Worm (Caenorhabditis elegans): ENCODE results near the gene Y110A2AL.4.

Gene Y110A2AL.4

ce11 chrII:2888957-2889630 is 50.0 kb downstream of the Y110A2AL.4 start, which contains the start of gene pinn-1 (continued):
- TF ChIP-seq egl-18 (GFP tag; IDR thresholded peaks at IDR 0.05) = peak; percentile 50; the same call in 1 of the 2 replicates
- TF ChIP-seq ama-1 (optimal IDR thresholded peaks at IDR 0.05) = no peak
- TF ChIP-seq ama-1 (GFP tag; optimal IDR thresholded peaks at IDR 0.05) = no peak
- no peak for TF ChIP-seq somi-1 (GFP tag; optimal IDR thresholded peaks at IDR 0.05)
- no peak for TF ChIP-seq nhr-120 (GFP tag; IDR thresholded peaks at IDR 0.05)
- TF ChIP-seq pbrm-1 (GFP tag; IDR thresholded peaks at IDR 0.05) = peak; percentile 92
- TF ChIP-seq madf-6 (GFP tag; IDR thresholded peaks at IDR 0.05) = peak; percentile 83
- peak; percentile 66; the same call in 1 of the 2 replicates for TF ChIP-seq hsf-1 (GFP tag; IDR thresholded peaks at IDR 0.05)
- TF ChIP-seq ztf-3 (GFP tag; optimal IDR thresholded peaks at IDR 0.05) = no peak
- TF ChIP-seq F57A8.1 (GFP tag; optimal IDR thresholded peaks at IDR 0.05) = no peak
- TF ChIP-seq madf-10 (tag; optimal IDR thresholded peaks at IDR 0.05) = peak; percentile 69
- TF ChIP-seq ets-4 (GFP tag; optimal IDR thresholded peaks at IDR 0.05) = no peak
- peak; percentile 75; the same call in 1 of the 2 replicates for TF ChIP-seq aptf-2 (GFP tag; conservative IDR thresholded peaks at IDR 0.05)
- TF ChIP-seq ztf-18 (tag; optimal IDR thresholded peaks at IDR 0.05) = peak; percentile 8
- no peak for TF ChIP-seq F55B11.4 (tag; optimal IDR thresholded peaks at IDR 0.05; ENCODE audit: borderline replicate concordance, insufficient read depth)
- peak; percentile 99 for TF ChIP-seq mcd-1 (GFP tag; IDR thresholded peaks at IDR 0.05)
- TF ChIP-seq hmg-20 (GFP tag; IDR thresholded peaks at IDR 0.05) = no peak
- TF ChIP-seq ceh-100 (GFP tag; IDR thresholded peaks at IDR 0.05) = peak; percentile 85
- TF ChIP-seq zfh-2 (GFP tag; conservative IDR thresholded peaks at IDR 0.05) = peak; percentile 49; the same call in 1 of the 2 replicates
- peak; percentile 66 for TF ChIP-seq lin-26 (GFP tag; IDR thresholded peaks at IDR 0.05)
- no peak for TF ChIP-seq rpc-1 (optimal IDR thresholded peaks at IDR 0.05)
- TF ChIP-seq rpc-1 (tag; optimal IDR thresholded peaks at IDR 0.05) = no peak
- no peak for TF ChIP-seq attf-6 (GFP tag; IDR thresholded peaks at IDR 0.05)
- no peak; the same call in 1 of the 2 replicates for TF ChIP-seq lir-1 (GFP tag; conservative IDR thresholded peaks at IDR 0.05)
- no peak for TF ChIP-seq sea-2 (GFP tag; IDR thresholded peaks at IDR 0.05)
- peak; percentile 87 for TF ChIP-seq Y53G8AR.9 (GFP tag; conservative IDR thresholded peaks at IDR 0.05)
- TF ChIP-seq dpff-1 (tag; optimal IDR thresholded peaks at IDR 0.05) = no peak
- peak; percentile 77 for TF ChIP-seq Y95B8A.8 (GFP tag; IDR thresholded peaks at IDR 0.05)
- TF ChIP-seq lin-54 (GFP tag; optimal IDR thresholded peaks at IDR 0.05) = peak; percentile 81
- peak; percentile 76 for TF ChIP-seq him-1 (tag; optimal IDR thresholded peaks at IDR 0.05)
- TF ChIP-seq B0019.2 (GFP tag; conservative IDR thresholded peaks at IDR 0.05) = peak; percentile 63; the same call in 1 of the 2 replicates
- TF ChIP-seq ZK185.1 (tag; optimal IDR thresholded peaks at IDR 0.05; ENCODE audit: poor library complexity, severe bottlenecking) = no peak
- TF ChIP-seq mel-28 (tag; optimal IDR thresholded peaks at IDR 0.05; ENCODE audit: borderline replicate concordance) = peak; percentile 66
- TF ChIP-seq attf-3 (GFP tag; conservative IDR thresholded peaks at IDR 0.05) = no peak; the same call in 1 of the 2 replicates
- TF ChIP-seq K12H6.12 (tag; optimal IDR thresholded peaks at IDR 0.05) = peak; percentile 82
- TF ChIP-seq C17E4.6 (GFP tag; IDR thresholded peaks at IDR 0.05) = 0 out of 2 replicates have a peak, but pooled peaks have one; percentile 37
- no peak for TF ChIP-seq ceh-58 (GFP tag; IDR thresholded peaks at IDR 0.05)
- TF ChIP-seq snpc-3.4 (tag; optimal IDR thresholded peaks at IDR 0.05) = peak; percentile 31
- TF ChIP-seq Y67H2A.10 (GFP tag; conservative IDR thresholded peaks at IDR 0.05) = peak; percentile 70; the same call in 1 of the 2 replicates
- TF ChIP-seq K11D2.4 (GFP tag; IDR thresholded peaks at IDR 0.05) = peak; percentile 89
- peak; percentile 93 for TF ChIP-seq ztf-28 (GFP tag; IDR thresholded peaks at IDR 0.05)
- TF ChIP-seq hmg-1.2 (GFP tag; IDR thresholded peaks at IDR 0.05) = peak; percentile 58
- no peak for TF ChIP-seq lag-1 (GFP tag; IDR thresholded peaks at IDR 0.05)
- TF ChIP-seq sptf-2 (GFP tag; optimal IDR thresholded peaks at IDR 0.05) = peak; percentile 62
- TF ChIP-seq madf-3 (GFP tag; IDR thresholded peaks at IDR 0.05) = peak; percentile 85
- peak; percentile 82 for TF ChIP-seq lin-40 (tag; optimal IDR thresholded peaks at IDR 0.05)
- TF ChIP-seq ceh-27 (GFP tag; optimal IDR thresholded peaks at IDR 0.05) = peak; percentile 96
- 0 out of 2 replicates have a peak, but pooled peaks have one; percentile 48 for TF ChIP-seq Y56A3A.18 (GFP tag; IDR thresholded peaks at IDR 0.05)

All from whole organism, young adult.